Worm (Caenorhabditis elegans) whole organism, L4 larva: ENCODE measurements around the gene pud-3.

Experiments used
- D1046.2 ChIP-seq: fragments of 200-800 bp; sonication (Bioruptor generic); IDR thresholded peaks from 2 replicates; pipeline ENCODE4 v1.3.6; 2022; ENCODE audit warnings: missing genetic modification characterization, missing compliant biosample characterization
- ceh-20 ChIP-seq: fragments of 200-800 bp; sonication (Bioruptor generic); IDR thresholded peaks from 2 replicates; pipeline ENCODE4 v1.3.6; 2022; ENCODE audit warnings: missing genetic modification reagents, missing genetic modification characterization, missing compliant biosample characterization
- dpl-1 ChIP-seq: fragments of 150-350 bp; optimal IDR thresholded peaks from 2 replicates; lab custom pipeline; 2014; ENCODE audit warnings: missing biosample characterization, missing genetic modification reagents, missing genetic modification characterization
- hif-1 ChIP-seq, 2 experiments: sonication (generic microtip); optimal IDR thresholded peaks; 2 replicates each; lab custom pipeline; 2016 to 2017; ENCODE audit warnings: missing compliant biosample characterization in 2 of 2, missing genetic modification characterization in 2 of 2, missing genetic modification reagents in 2 of 2, missing genotype in 2 of 2, mild to moderate bottlenecking in 1 of 2
- madf-9 ChIP-seq: fragments of 200-800 bp; sonication (Bioruptor generic); conservative IDR thresholded peaks from 2 replicates; pipeline ENCODE4 v1.3.6; 2022; ENCODE audit warnings: missing genetic modification reagents, missing genetic modification characterization, missing compliant biosample characterization
- nhr-10 ChIP-seq: fragments of 150-350 bp; optimal IDR thresholded peaks from 2 replicates; lab custom pipeline; 2014; ENCODE audit warnings: missing biosample characterization, missing genetic modification characterization
- nhr-25 ChIP-seq: sonication (generic microtip); optimal IDR thresholded peaks from 2 replicates; lab custom pipeline; 2017; ENCODE audit warnings: missing genetic modification characterization, mild to moderate bottlenecking, missing compliant biosample characterization, antibody characterized with exemption, moderate library complexity, borderline replicate concordance; ENCODE audit not compliant: insufficient read depth
- nhr-77 ChIP-seq: fragments of 150-350 bp; optimal IDR thresholded peaks from 2 replicates; lab custom pipeline; 2014; ENCODE audit warnings: missing biosample characterization, missing genetic modification characterization
- pha-4 ChIP-seq, 2 experiments: fragments of 150-350 bp in 1 of 2; fragments of 200-800 bp in 1 of 2; sonication (Bioruptor generic) in 1 of 2; IDR thresholded peaks in 1 of 2; optimal IDR thresholded peaks in 1 of 2; 2 replicates each; pipeline versions ENCODE4 v1.3.6 to Lab custom; 2014 to 2022; ENCODE audit warnings: missing genetic modification characterization in 2 of 2, missing genetic modification reagents in 2 of 2, missing biosample characterization in 1 of 2, missing compliant biosample characterization in 1 of 2
- snpc-4 ChIP-seq: fragments of 150-350 bp; optimal IDR thresholded peaks from 2 replicates; lab custom pipeline; 2014; ENCODE audit warnings: missing biosample characterization, missing genetic modification characterization
- tag-97 ChIP-seq: fragments of 200-800 bp; sonication (Bioruptor generic); IDR thresholded peaks from 2 replicates; pipeline ENCODE4 v1.3.6; 2022; ENCODE audit warnings: missing genetic modification characterization, missing compliant biosample characterization
- tra-1 ChIP-seq: fragments of 200-800 bp; sonication (Bioruptor generic); IDR thresholded peaks from 2 replicates; pipeline ENCODE4 v1.3.6; 2022; ENCODE audit warnings: missing genetic modification reagents, missing genetic modification characterization, missing compliant biosample characterization
- unc-130 ChIP-seq: sonication (generic microtip); optimal IDR thresholded peaks from 2 replicates; lab custom pipeline; 2016; ENCODE audit warnings: missing genetic modification reagents, missing genetic modification characterization, missing compliant biosample characterization
- zag-1 ChIP-seq: fragments of 150-350 bp; optimal IDR thresholded peaks from 2 replicates; lab custom pipeline; 2014; ENCODE audit warnings: missing biosample characterization, missing genetic modification characterization

DNA sequence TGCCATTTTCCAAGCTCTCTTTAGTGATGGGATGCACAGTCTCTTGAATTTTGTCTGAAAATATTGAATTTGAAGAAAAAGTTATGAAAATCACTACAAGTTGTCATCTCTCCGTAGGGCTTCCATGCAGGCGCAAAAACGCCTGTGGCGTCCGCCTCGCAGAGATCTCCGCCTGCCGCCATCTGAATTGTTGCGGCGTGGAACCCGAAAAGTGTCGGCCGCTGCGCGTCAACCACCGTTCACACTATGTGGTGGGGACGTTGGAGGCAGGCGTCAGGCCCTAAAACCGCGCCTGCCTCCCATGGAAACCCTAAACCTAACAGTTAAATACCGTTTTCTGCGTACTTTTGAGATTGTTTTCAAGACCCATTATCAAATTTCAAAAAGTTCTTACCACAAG, 17.1 kb upstream of the pud-3 start:
- no peak for TF ChIP-seq zag-1 (tag; lab: Kevin White, UChicago)
- TF ChIP-seq tra-1 (GFP tag; lab: Robert Waterston, UW), result no peak
- no peak for TF ChIP-seq nhr-10 (tag; lab: Kevin White, UChicago)
- TF ChIP-seq pha-4 (GFP tag; IDR thresholded peaks at IDR 0.05; lab: Robert Waterston, UW), result no peak
- TF ChIP-seq pha-4 (tag; optimal IDR thresholded peaks at IDR 0.05; lab: Kevin White, UChicago), result no peak
- no peak for TF ChIP-seq hif-1 (tag; optimal IDR thresholded peaks at IDR 0.05; lab: Kevin White, UChicago)
- no peak for TF ChIP-seq unc-130 (GFP tag; lab: Kevin White, UChicago)
- TF ChIP-seq madf-9 (GFP tag; lab: Robert Waterston, UW), result no peak
- TF ChIP-seq nhr-25 (tag; lab: Kevin White, UChicago), result no peak
- TF ChIP-seq D1046.2 (GFP tag; lab: Robert Waterston, UW), result no peak
- no peak for TF ChIP-seq ceh-20
- TF ChIP-seq snpc-4 (tag; lab: Kevin White, UChicago), result no peak
- TF ChIP-seq dpl-1 (GFP tag; lab: Kevin White, UChicago), result no peak
- TF ChIP-seq tag-97 (GFP tag; lab: Robert Waterston, UW), result no peak
- TF ChIP-seq nhr-77 (tag; lab: Kevin White, UChicago), result no peak
